Fruit fly (Drosophila melanogaster) whole organism, larva: Measurements from ENCODE around the gene CG15357.

Experiments used
- noc ChIP-seq: fragments of 200-800 bp; sonication (Bioruptor generic); optimal IDR thresholded peaks from 3 replicates; lab custom pipeline; 2019; ENCODE audit warnings: missing biosample characterization, mild to moderate bottlenecking, missing genetic modification characterization, moderate library complexity

Gene CG15357

DNA sequence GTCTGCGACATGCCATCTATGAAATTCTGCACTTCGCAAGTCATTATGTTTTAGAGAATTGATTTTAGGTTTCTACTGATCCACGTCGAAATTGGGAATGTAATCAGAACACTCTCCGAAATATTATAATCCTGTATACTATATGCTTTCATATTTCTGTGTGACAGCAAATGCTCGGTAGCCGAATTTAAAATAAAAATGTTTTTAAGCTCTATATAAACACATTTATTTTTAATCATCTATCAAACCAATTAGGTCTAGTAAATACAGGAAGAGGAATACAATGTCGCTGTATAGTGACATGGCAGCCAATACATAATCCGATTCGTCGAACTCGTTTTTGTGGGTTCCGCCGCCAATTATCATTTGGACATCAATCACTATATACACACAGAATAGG lies at the start of gene CG15357:
Gene CG15357, minus strand, starts transcription at position 101 of the 400 bp plus-strand sequence.
- no peak for TF ChIP-seq noc

DNA sequence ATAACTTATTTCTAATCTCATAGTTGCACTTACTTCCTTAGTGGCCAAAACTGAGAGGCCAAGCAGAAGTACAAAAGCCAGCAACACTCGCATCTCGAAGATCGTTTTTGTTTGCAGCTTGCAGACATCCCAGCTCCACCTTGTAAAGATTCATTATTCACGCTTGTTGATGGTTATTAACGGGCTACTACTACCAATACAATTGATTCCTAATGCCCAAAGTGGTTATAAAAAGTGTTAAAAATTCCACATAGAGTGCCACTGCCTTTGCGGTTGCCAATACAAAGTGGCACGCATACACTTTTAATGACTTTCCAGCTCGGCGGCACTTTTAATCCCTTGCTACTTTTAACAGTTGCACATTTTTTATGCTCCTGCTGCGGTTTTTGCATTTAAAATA lies 46.6 kb upstream of the CG15357 start, which contains the start of gene Obp22a:
Gene Obp22a, minus strand, starts transcription at position 101 of the 400 bp plus-strand sequence.
- TF ChIP-seq noc = no peak

DNA sequence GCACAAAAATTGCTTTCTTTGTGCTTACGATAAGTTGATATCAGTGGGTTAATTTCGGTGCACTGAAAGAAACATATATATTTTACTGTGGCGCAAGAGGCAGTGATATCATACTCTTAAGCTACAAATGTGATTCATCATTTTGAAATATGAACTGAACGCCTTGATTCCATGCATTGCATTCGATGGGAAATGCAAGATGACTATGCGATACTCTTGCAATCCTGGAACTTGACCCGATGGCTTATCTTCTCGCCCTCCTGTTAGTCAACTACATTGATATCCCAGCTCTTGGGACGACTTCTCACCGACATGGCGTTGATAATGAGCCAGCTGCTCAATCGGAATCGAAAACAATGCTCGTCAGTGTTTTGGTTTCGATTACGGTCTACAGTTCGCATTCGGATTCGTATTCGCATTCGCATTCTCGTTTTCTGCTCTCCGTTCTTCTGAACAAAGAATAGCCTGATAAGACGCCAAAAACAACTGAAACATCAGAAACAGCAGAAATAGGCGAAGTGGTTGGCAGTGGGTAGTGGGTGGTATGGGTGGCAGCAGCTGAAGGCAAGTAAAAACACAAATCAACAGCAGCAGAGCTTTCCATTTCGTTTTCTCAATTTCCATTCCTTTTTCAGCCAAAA lies 43.9 kb upstream of the CG15357 start:
- TF ChIP-seq noc = peak; percentile 28

DNA sequence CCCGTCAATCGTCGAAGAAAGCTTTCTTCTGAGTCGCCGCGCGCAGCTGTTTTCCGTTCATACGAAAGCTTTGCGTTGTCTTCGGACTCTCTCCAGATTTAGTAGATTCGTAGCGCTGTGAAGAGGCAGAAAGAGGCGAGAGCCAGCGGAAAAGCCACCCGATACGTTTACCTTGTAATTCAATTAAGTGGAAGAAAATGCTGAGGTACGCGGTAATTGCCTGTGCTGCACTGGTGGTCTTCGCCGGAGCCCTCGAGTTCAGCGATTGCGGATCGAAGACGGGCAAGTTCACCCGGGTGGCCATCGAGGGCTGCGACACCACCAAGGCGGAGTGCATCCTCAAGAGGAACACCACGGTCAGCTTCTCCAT lies 42.7 kb upstream of the CG15357 start, which contains the start of gene Npc2a:
Gene Npc2a, plus strand, starts transcription at position 99 of the 370 bp plus-strand sequence.
- no peak for TF ChIP-seq noc

DNA sequence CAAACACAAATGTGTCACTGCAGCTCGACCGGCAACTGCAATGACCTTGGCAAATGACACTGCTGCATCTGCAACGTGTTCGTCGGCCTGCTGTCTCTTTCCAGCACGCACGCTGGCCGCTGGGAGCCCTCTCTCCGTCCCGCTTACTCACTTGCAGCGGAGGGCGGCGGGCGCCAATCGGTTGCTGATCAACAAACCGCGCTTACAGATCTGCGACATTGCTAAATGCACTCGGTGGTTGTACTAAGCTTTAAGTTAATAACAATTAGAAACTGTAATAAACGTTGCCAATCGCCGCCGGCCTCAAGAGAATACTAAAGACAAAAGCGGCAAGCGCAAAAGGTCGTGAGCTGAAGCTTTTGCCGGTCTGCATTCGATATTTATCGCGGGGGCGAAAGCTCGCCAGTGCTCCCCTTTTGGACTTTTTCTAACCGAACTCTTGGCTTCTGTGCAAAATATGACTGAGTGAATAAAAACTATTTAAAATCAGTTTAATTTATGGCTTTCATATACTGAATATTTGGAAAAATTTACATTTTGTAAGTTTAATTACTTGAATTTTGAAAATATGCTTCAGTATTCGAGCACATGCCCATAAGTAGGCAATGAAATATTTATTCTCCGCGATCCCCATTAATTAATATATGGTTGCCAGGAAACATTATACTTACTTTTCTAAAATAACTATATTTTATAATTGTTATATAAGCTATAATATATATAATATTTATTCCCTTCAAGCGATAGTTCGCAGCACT lies 42.1 kb upstream of the CG15357 start, which contains the start of gene Got2:
Gene Got2, minus strand, starts transcription at position 325 of the 758 bp plus-strand sequence.
- TF ChIP-seq noc = no peak

DNA sequence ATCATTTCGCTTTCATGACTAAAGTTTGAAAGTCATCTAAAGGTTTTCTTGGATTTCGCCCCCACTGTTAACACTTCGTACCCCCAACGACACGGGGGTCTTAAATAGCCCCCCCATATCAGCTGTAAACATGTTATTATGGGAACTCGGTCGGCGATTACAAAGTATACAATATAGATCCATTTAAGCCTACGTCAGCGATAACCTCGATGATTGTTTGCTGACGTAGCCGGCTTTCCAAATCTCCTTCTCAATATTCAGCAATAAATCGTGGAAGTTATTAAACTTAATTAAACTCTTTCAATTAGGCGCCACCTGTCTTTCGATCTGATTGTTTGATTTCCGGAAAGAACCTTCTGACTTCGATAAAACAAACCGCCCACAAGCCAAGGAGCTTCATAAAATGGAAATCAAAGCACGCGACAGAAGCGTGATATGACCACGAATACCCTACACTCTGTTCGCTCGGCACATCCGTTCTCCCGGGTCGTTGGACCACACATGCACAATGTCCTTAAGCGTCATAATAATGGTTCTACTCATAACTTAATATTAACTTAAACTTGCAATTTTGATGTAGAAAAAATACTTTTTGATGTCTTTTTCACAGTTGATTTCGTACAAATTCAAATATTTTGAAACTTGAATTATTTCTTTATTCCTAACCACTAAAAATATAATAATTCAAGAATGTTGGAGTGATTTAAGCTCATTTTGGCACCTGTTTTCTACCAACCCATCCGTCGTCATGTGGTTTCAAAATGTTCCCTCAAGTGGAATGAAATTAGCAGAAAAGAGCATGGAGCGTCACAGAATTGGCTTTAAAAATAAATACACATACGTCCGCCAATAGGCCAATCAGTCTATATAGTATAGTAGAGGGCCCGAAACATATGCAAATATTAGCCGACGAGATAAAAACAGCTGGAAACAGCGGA lies 41.1 kb upstream of the CG15357 start:
- peak; percentile 82 for TF ChIP-seq noc

DNA sequence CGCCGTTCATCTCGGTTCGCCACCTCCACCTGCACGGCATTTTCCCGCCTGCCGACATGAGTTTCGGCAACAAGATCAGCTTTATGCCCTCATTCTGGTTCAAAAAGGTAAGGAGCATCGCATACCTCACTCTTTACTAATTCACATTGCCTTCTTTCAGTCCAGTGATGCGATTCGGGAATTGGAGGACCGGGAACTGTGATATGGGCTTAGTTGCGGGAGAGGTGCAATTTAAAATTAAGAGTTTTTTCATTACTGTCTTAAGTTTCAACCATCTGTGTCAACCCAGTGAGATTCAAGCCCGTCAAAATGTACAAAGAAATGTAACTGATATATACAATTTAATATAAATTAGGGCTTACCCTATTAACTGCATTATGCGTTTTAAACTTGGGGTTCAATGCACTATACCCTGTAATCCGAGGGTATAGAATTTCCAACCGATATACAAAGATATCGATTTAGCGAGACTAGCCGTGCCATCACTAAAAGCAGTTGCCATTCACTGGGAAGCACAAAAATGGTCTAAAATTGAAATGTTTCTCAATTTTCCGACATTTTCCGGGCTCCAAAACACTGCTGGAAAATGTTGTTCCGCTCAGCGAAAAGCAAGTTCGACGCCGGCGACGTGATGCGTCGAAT lies 36.3 kb upstream of the CG15357 start, which contains the start of gene CG7289:
Gene CG7289, plus strand, starts transcription at position 492 of the 642 bp plus-strand sequence.
- TF ChIP-seq noc = no peak

DNA sequence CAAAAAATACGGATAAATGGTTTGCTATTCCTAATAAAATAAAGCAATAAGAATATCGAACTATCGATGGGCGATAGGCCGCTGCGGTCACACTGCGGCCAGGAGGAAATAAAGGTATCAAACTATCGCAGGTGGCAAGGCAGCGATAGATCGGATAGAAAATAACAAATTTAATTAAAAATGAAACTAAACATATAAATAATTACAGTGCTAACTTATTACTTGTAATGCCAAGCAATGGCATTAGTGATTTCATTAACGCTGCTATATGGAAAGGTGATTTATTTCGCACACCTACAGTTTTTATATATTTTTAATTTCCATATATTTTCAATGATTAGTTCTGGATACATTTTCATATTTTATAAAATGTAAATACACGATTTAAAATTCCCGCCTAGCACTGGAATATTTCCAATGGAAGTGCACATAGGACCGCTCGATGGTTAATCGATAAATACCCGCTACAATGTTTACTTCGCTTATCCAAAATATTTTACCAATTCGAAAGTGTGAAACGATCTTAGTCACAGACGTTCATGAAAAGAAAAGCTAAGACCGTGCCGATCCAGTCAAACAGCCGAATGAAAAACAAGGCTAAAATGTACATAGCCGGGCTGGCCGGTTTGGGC lies 35.3 kb upstream of the CG15357 start, which contains the start of the genes CG15356 and CG15362:
Gene CG15356, minus strand, starts transcription at position 48 of the 632 bp plus-strand sequence.
Gene CG15362, plus strand, starts transcription at position 469 of the 632 bp plus-strand sequence.
- TF ChIP-seq noc = no peak

DNA sequence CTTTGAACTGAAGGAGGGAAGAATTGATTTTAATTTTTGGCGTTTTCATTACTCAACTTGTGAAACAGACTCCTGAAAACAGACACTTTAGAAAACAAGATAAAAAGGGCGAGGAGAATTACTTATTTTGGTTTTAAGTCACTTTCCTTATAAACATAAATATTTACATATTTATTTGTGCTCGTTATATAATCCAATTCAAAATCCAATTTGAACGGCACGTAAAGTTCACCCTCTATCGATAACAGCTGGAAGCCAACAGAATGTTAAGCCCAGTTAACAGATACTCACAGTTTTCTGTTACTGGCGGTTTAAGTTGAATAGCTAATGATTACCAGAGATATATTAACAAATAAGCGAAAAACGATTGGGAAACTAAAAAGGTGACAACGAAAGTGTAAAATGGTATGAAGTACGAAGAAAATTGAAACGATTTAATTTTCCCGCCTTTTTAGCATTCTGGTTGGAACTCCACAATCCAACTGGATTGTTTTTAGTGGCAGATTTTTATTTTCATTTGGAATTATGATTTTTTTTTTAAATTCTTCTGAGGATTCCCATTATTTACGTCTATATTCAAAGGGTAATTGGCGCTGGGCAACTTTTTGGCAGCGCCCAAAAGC lies 33.8 kb upstream of the CG15357 start:
- TF ChIP-seq noc = no peak

DNA sequence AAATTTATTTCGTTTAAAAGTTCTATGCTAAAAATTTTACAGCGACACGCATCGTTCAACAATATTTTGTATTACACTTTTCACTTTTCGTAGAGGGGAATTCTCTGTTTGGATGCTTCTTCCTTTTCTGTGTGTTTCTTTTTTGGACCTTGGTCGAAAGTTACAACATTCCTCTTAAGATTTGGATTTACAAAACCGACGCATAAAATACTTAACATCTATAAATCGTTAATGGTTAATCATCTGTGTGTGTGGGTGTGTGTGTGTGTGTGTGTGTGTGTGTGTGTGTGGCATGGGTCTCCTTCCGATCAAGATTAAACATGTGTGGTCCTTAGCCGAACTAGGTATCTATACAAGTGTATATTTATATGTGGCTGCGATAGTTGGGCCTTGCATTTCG lies 30.0 kb upstream of the CG15357 start:
- TF ChIP-seq noc = no peak

DNA sequence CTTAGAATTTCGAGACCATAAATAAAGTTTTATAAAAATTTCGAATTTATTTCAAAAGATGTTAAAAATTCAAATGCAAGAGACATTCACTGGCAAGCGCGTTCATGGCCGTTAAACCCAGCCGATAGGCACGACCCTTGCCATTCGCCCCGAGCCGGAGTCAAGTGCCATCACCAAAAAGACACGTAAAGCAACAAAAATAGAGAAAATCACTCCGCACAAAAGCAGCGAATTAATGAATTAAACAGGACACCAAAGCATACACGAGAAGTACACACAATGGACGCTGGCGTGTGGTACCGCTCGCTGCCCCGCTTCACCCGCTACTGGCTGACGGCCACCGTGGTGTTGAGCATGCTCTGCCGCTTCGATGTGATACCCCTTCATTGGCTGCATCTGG lies 28.4 kb upstream of the CG15357 start, which contains the start of gene Der-1:
Gene Der-1, plus strand, starts transcription at position 1 of the 400 bp plus-strand sequence.
- TF ChIP-seq noc = no peak

DNA sequence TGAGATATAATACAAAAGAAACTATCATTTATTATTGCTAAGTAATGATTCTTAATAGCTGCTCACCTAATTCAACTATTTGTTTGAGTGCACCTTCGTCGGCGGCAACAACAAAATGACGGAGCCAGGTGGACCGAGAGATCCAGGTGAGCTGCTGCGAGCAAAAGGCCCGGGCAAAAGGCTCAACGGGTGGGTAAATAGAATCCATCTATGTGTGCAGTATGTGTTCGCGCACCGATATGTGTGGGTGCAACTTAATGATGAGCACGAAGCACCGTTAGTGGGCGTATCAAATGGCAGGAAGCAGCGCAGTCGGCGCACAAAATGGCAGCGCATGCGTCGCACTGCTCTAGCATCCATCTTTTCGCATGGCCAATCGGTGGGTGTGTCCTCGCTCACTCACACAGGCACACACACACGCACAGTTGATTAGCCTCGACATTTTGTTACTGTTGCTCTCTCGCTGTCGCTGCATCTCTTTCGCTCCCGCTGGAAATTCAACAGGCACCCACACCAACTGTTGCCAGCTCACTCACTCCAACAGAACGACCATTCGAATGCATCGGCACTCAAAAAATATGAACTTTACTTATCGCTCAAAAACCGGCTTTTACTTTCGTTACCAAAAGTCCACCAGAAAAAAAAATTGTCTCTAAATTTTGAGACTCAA lies 27.1 kb upstream of the CG15357 start:
- TF ChIP-seq noc = no peak

DNA sequence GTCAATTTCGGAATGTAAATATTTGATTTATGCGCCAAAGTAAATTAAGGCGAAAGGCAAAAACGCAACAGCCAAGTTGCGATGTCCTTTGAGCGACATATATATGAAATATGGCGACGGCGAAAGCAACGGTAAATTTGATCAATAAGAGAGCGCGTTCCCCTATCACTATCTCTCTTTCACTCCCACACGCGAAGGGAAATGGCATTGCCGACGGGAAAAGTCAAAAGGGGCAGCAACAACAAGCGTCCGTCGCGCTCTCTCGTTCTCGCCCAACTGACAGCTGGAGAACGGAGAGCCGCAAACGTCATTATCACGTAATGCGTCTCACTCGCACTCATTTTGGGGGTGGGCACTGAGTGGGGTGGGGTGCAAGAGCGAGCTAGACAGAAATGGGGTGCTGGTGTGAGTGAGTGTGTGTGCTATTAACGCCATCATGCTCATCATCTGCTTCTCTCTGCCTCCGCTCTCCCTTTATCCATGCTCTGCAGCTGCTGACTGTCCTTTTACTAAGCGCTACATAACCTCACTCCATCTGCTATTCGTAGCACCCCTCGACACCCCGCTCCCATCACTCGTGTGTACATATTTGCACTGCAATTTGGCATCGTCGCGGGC lies 24.9 kb upstream of the CG15357 start, which contains the start of gene erm:
Gene erm, minus strand, starts transcription at position 51 of the 618 bp plus-strand sequence.
- no peak for TF ChIP-seq noc

DNA sequence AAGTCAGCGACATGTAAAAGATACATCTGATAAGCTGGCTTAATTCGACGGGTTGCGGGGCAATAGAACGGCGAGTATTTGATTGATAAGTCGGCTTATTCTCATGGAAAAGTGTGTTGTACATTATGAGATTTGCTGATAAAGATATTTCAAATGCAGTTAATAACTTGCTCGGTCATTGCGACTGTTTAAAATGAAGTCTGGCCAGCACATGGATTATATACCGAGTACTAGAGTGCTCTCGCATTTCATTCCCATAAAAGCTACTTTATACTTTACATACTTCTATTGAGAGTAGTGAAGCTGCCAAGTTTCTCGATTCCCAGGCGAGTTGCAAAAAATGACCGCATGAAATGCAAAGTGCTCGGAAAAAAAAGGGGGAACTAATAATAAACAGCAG lies 22.4 kb upstream of the CG15357 start:
- TF ChIP-seq noc = no peak
